Fruit fly (Drosophila melanogaster) whole organism, larva: Measurements from ENCODE around the gene CG33523.
A peak's percentile ranks its signal among the peaks of the same experiment; 100 is the strongest.

ENCODE experiments used
- noc ChIP-seq: fragments of 200-800 bp; sonication (Bioruptor generic); optimal IDR thresholded peaks from 3 replicates; lab custom pipeline; 2019; ENCODE audit warnings: missing biosample characterization, mild to moderate bottlenecking, missing genetic modification characterization, moderate library complexity

CG33523 gene

DNA sequence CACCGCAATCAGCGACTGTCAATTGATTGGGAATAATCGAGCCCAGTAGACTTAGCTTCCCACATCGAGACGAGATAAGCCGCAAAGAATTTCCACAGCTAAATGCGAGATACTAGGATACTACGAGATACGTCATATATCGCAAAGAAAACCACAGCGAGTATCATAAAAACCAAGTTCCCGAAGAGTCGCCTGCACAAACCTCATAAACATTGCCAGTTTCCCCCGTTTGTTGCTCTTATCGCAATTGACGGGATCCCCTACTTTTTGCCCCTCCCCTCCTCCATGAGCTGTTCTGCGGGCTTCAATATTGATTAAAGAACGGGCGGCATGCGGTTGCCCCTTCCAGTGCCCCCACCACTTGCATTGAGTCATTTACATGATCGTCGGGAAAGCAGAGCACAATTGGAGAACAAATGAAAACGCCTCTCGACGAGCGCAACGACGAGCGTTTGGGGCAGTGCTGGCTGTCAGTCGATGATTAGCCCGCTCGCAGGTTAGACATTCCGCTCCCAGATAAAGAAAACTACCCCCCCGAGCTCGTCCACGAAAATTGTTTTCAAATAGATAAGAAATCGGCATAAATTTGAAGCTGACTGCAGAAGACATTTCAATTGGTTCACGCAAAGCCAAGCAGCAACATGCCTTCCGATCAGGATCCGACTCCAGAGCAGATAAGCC lies 1.5 kb upstream of the CG33523 start, which contains the start of gene CG32407:
CG32407 (plus strand) TSS at position 51 of the 681 bp plus-strand sequence.
- peak; percentile 11 for TF ChIP-seq noc (tag; lab: Kevin White, UChicago)

DNA sequence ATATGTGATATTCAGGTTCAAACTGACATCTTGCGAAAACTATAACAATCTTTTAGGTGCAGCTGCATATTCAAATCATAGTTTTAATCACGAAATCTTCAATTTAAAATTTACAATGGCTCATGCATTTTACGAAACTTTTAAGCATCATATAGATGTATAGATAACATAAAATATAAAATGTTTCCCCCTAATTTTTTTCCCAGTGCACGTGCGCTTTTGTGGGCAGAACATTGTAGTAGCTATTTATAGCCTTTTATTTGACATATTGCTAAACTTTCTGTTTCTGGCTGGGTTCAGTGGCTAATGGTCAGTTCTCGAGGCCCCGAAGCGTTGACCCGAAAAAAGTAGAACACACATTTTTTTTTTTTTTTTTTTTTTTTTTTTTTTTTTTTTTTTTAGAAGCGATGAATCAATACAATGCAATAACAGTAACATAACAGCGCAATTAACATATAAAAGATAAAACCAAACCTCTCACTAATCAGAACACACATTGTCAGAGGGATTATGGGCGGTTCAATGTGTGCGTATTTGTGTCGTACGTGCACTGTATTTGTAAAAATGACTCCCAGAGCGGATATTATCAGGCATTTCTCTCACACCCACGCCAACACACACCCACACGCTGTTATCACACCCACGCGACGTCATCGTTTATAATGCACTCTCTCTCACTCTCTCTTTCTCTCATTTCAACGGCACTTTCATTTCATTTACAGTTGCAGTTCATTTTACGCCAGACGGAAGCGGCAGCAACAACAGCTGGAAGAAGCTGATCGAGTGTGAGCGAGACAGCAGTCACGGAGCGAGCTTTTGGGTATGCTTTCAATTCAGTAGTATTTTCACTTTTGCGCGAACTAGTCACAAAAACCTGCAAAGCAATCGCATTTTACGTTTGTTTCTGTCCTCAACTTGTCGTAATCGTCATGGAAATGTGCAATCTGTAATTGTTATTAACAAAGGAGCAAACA lies 2.6 kb downstream of the CG33523 start:
- no peak for TF ChIP-seq noc (tag; lab: Kevin White, UChicago)

DNA sequence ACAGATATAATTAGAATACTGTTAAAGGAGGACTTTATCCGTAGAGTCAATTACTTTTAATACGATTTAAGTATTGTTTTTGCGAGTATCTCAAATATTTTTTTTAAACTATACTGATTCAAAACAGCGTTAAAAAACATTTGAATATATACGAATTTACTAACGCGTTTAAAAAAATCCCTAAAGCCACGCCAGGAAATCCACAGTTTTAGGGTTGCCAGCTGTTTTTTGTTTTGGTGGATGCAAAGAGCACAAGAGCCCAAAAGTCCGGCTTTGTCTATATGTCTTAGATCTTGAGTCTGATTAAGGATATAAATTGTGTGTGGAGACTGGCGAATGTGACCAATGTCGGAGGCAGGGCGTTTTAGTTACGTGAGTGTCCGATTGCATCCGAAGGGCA lies 3.9 kb downstream of the CG33523 start:
- no peak for TF ChIP-seq noc (tag; lab: Kevin White, UChicago)

DNA sequence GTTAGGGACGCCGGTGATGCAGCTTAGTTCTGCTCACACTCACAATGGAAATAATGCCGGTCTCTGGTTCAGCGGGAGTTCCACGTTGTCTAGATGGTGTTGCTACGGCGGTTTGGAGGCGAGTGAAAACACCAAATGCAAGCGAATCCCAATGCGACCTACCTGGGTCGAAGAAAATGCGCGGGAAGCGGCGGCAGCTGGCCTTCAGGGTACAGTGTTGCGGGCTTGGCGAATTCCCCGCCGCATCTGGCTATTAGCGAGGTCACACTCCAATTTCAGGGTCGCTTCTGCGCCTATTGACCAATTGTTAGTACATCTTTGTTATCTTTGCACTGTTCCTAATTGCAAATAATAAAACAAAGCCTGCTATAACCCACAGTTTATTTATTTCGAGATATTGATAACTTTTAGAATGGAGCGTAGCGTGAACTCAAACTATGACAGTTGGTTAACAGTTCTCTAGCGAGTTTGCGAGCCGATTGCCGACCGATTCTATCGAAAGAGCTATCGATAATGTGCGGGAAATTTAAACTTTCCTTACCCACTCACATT lies 8.8 kb downstream of the CG33523 start, which contains the start of gene Rcc1:
Rcc1 (minus strand) TSS at position 411 of the 552 bp plus-strand sequence.
- no peak for TF ChIP-seq noc (tag; lab: Kevin White, UChicago)

DNA sequence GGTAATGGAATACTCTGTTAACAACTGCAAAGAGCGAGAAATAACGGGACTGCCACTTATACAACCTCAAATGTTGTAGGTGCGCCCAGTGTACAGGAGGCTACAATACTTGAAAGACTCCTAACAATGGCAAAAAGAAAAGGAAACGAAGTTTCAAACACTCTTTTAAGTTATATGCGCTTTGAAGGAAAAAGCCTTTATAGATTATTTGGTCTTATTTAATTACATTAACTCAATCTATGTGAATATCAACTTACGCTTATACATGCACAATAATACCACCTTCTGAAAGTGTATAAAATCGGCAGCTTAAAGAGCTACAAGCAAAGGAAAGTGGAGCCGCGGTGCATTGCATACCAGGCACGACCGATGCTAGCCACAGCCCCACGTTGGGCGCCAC lies 16.8 kb downstream of the CG33523 start:
- no peak for TF ChIP-seq noc (tag; lab: Kevin White, UChicago)

DNA sequence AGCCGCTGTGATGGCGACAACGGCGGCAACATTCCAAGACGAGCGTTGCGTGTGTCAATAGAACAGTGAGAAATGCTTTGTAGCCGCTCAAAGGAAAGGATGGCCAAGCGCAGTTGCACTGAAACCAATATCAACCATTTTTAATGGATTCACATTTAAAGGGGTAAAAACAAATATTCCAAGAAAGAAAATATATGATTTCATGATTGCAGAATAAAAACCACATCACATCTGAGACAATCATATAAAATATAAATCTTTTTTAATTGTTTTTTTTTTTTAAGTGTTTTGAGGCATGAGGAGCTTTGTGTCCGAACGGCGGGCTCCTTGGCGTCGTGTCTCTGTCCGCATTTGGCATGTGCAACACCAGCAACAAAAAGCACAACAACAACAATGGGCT lies 17.4 kb downstream of the CG33523 start:
- no peak for TF ChIP-seq noc (tag; lab: Kevin White, UChicago)

DNA sequence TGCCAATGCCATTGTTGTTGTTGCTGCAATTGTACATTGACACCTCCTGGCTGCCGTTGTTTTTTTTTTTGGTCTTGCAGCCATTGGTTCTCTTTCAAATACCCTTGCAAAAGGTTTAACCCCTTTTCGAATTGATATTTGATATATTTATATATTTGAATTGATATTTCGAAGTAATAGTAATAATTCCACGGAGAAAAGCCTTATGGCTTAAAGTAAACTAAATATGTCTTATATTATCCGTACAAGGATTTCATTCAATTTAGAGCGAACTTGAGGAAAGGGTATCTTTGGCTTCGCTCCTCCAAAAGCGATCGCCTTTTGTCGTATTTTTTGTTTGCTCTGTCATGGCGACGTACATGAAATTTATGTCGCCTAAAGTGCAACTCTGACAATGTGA lies 17.8 kb downstream of the CG33523 start:
- TF ChIP-seq noc (tag; lab: Kevin White, UChicago), result no peak

DNA sequence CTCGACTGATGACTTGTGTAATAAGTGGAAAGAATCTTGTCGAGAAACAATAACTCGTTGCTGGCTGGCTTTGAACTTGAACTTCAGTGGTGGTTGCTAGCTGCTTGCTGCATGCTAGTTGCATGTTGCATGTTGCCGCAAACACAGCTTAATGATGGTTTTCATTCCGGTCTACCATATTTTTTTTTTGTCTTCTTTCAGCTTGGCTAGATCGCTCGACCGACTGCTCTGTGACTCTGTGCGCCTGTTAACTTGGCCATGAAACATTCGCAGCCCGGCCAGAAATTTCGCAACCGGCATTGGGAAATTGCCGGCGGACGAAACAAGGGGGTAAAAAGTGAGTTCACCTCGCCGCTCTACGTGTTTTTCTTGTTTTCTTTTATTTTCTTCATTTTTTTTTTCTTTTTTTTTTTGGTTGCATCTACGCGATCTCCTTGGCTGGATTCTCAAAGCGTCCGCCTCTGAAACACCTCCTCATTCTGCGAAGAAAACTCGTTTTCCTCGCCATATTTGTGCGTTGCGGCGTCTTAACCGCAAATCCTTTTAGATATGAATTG lies 19.8 kb downstream of the CG33523 start:
- no peak for TF ChIP-seq noc (tag; lab: Kevin White, UChicago)

DNA sequence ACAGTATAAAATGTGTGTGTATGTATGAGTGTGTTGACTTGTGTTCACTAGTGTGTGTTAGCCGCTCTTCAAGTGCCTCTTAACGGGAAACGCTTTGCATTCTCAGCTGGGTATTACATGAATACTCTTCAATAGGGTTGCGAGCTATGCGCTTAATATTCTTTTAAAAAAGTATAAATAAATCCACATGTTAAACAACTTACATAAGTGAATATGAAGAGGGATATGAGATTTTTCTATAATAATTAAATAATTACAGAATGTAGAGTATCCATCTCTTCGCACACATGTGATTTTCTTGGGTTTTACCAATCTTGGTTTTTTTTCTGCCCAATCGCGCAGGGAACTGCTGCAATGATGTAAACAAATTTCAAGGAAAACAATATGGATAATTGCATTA lies 21.9 kb downstream of the CG33523 start:
- TF ChIP-seq noc (tag; lab: Kevin White, UChicago), result no peak

DNA sequence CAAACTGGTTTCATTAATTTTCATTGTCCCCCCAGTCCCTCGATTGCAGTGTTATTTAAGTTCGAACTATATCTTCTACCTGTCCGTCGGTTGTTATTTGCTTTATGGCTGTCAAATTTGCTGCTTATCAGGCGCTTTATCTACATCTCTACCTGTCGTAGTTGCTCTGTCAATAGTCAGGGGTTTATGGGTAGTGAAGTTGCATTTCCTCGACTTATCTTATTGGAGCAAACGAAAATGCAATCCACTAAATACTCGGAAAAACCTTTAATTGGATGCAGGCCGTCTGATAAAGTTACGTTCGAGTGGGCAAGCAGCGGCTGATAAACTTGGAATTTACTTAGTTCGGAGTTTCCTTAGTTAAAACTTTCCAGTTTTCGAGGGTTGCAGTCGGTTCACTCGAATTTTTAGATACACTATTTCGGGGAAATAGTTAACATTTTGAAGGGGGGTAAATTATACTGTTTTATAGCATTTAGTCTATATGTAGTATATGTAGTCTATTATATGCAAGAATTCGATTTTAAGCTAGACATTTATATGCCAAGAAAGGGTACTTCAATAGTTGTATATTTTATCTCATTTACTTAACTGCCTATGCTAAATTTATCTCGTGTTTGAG lies 23.6 kb downstream of the CG33523 start:
- no peak for TF ChIP-seq noc (tag; lab: Kevin White, UChicago)

DNA sequence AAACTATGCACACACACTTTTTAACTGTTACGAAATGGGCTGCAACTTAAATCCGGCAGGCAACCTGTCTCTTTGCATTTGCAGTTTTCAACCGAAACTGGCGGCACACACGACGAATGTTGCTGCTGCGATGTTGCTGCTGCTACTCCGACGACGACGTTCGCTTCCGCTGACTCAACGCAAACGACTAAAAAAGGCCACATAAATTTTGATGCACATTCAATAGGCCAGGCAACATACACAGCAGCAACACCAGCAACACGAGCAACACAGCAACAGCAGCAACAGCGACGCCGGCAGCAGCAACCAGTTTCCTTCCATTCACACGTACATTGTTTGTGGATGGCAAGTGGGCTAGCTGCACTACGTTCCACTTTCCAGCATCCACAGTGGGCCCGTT lies 26.8 kb downstream of the CG33523 start, which contains the start of gene Egfrap:
Egfrap (minus strand) TSS at position 192 of the 400 bp plus-strand sequence.
- no peak for TF ChIP-seq noc (tag; lab: Kevin White, UChicago)

DNA sequence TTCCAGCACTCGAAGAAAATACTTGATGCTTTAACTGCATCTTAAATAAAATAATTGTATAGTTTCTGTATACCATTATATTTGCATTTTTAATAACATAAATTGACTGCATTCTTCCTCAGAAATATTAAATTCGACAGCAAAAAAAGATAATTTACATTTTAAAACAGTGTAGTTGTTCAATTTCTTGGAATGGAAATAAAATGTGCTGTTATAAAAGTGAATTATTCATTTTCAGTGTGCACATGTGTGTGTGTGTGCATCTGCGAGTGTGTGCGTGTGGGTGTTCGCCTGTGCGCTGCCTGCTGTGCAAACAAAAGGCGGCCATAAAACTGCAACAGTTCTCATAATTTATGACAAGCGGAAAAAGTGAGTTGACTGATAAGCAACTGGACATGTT lies 28.5 kb downstream of the CG33523 start:
- no peak for TF ChIP-seq noc (tag; lab: Kevin White, UChicago)

DNA sequence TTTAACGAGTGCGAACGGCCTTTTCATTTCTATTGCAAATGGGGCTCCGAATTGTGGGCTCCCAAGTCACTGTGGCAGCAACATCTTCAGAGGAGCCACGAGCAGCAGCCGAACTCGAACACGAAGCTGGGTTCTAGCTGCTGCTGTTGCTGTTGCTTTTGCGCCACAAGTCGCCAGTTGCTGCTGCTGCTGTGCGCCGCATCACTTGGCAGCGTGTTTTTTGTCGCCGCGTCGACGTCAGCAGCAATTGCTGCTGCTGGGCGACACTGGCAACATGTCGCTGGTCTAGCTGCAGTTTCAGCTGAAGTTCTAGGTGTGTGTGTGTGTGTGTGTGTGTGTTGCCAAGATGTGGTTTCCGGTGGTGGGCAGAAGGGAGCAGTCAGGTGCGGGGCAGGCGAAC lies 28.9 kb downstream of the CG33523 start:
- no peak for TF ChIP-seq noc (tag; lab: Kevin White, UChicago)

DNA sequence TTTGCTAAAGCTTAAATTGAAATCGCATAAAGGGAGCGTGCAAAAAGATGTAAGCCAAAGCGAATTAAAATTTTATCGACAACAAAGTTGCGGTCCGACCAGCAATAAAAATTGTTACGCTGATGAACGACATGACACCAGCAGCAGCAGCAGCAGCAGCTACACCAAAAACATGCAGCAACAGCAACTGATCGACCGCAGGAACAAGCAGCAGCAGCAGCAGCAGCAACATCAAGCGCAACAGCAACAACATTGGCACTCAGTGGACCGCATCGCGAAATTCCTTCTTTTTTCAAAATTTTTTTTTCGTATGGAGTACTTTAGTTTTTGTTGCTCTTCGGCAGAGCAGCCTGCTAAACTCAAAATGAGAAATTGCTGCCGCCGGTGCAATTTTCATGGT lies 31.3 kb downstream of the CG33523 start:
- no peak for TF ChIP-seq noc (tag; lab: Kevin White, UChicago)

DNA sequence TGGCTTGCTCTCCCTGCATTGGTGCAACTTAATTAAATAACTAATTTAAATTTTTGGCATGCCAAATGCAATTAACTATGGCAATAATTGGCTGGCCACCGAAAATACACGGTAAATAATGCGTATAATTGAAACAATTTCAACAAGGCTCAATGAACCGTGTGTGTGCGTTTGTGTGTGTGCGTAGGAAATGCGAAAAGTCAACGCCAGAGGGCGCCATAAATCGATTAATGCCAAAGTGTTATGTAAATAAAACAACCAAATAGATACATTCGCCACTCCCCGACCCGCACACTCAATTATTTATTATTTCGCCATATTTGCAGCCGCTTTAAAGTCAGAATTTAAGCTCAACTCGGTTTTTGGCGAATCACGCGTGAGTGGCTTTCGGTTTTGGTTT lies 33.5 kb downstream of the CG33523 start:
- no peak for TF ChIP-seq noc (tag; lab: Kevin White, UChicago)
